Worm (Caenorhabditis elegans): ENCODE data around the gene math-7.

Gene math-7

DNA sequence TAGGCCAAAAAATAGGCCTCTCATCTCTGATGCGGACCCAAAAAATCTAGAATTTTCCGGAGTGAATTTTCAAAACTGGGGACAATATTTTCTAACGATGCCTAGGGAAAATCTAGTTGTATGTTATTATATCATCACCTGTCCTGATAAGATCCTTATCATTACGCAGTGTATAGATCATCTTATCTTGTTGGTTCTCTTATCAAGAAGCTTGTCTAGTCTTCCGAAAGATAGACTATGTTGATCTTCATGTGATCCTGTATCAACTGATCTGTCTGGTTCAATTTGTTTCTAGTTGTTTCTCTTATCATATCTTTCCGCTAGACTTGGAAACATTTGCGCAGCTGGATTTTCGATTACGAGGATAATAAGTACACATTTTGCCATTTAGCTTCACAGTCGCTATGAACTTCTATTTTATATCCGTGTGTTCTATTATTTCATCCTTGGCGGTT is 35.4 kb downstream of the math-7 start, which contains the start of gene C52E2.3:
TSS of gene C52E2.3 (plus strand) at position 405 of the 455 bp plus-strand sequence.
- TF ChIP-seq med-1 (GFP tag; optimal IDR thresholded peaks at IDR 0.05; ENCODE audit: insufficient read depth) (no peak), cog-1 (tag; optimal IDR thresholded peaks at IDR 0.05) (no peak), T22C8.4 (GFP tag; IDR thresholded peaks at IDR 0.05) (no peak), flt-1 (GFP tag; IDR thresholded peaks at IDR 0.05) (no peak), tab-1 (GFP tag; IDR thresholded peaks at IDR 0.05) (no peak), ztf-29 (GFP tag; IDR thresholded peaks at IDR 0.05) (no peak), ref-1 (GFP tag; conservative IDR thresholded peaks at IDR 0.05) (no peak), klf-2 (GFP tag; conservative IDR thresholded peaks at IDR 0.05) (no peak), ztf-23 (GFP tag; IDR thresholded peaks at IDR 0.05) (no peak)

ce11 chrII:1850299-1850698 is 36.0 kb downstream of the math-7 start, which contains the start of gene fbxb-96:
fbxb-96 (minus strand) TSS chrII:1850399.
- no peak for TF ChIP-seq T22C8.4 (GFP tag; IDR thresholded peaks at IDR 0.05)
- TF ChIP-seq ref-1 (GFP tag; conservative IDR thresholded peaks at IDR 0.05), result no peak
- no peak for TF ChIP-seq tab-1 (GFP tag; IDR thresholded peaks at IDR 0.05)
- no peak for TF ChIP-seq ztf-29 (GFP tag; IDR thresholded peaks at IDR 0.05)
- TF ChIP-seq flt-1 (GFP tag; IDR thresholded peaks at IDR 0.05), result no peak

DNA sequence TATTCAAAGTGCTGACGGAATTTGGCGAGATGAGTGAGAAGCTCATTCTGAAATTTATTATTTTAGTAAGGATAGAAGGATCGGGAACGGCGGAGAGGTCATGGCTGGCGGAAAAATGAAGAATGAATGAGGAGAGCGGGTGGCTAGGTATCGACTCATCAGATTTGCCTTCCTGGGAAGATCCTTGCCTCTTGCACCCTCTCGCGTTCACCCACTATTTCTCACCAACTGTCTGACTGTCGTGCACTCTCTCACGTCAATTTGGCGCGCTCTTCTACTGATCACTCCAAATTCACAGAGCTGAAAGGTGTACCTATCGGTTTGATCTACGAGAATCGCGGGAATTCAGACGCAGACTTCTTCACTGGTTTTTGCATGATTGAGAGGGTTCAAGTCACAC is 38.2 kb downstream of the math-7 start, which contains the start of gene fbxb-97:
TSS of gene fbxb-97 (minus strand) at position 53 of the 400 bp plus-strand sequence.
- TF ChIP-seq ztf-29 (GFP tag; IDR thresholded peaks at IDR 0.05), result no peak
- no peak for TF ChIP-seq flt-1 (GFP tag; IDR thresholded peaks at IDR 0.05)
- no peak for TF ChIP-seq klf-2 (GFP tag; conservative IDR thresholded peaks at IDR 0.05)
- TF ChIP-seq ztf-23 (GFP tag; IDR thresholded peaks at IDR 0.05), result no peak
- TF ChIP-seq T22C8.4 (GFP tag; IDR thresholded peaks at IDR 0.05), result no peak
- TF ChIP-seq tab-1 (GFP tag; IDR thresholded peaks at IDR 0.05), result no peak
- TF ChIP-seq med-1 (GFP tag; optimal IDR thresholded peaks at IDR 0.05; ENCODE audit: insufficient read depth), result no peak
- TF ChIP-seq ref-1 (GFP tag; conservative IDR thresholded peaks at IDR 0.05), result no peak
- TF ChIP-seq cog-1 (tag; optimal IDR thresholded peaks at IDR 0.05), result no peak

- TF ChIP-seq ztf-23 (GFP tag; IDR thresholded peaks at IDR 0.05) (no peak), ztf-29 (GFP tag; IDR thresholded peaks at IDR 0.05) (no peak)
Observed at ce11 chrII:1844552-1844951, 41.7 kb downstream of the math-7 start.

ce11 chrII:1842894-1843293 is 43.4 kb downstream of the math-7 start, which contains the start of the genes C52E2.5 and C52E2.4:
C52E2.5 (minus strand) TSS chrII:1842936.
C52E2.4 (plus strand) TSS chrII:1843145.
- TF ChIP-seq tab-1 (GFP tag; IDR thresholded peaks at IDR 0.05) (no peak), flt-1 (GFP tag; IDR thresholded peaks at IDR 0.05) (no peak), cog-1 (tag; optimal IDR thresholded peaks at IDR 0.05) (no peak), ref-1 (GFP tag; conservative IDR thresholded peaks at IDR 0.05) (no peak), ztf-23 (GFP tag; IDR thresholded peaks at IDR 0.05) (no peak), med-1 (GFP tag; optimal IDR thresholded peaks at IDR 0.05; ENCODE audit: insufficient read depth) (no peak), T22C8.4 (GFP tag; IDR thresholded peaks at IDR 0.05) (no peak), ztf-29 (GFP tag; IDR thresholded peaks at IDR 0.05) (no peak), klf-2 (GFP tag; conservative IDR thresholded peaks at IDR 0.05) (no peak)

- TF ChIP-seq T22C8.4 (GFP tag; IDR thresholded peaks at IDR 0.05) (no peak), ref-1 (GFP tag; conservative IDR thresholded peaks at IDR 0.05) (no peak), ztf-29 (GFP tag; IDR thresholded peaks at IDR 0.05) (no peak), cog-1 (tag; optimal IDR thresholded peaks at IDR 0.05) (no peak), med-1 (GFP tag; optimal IDR thresholded peaks at IDR 0.05; ENCODE audit: insufficient read depth) (no peak), klf-2 (GFP tag; conservative IDR thresholded peaks at IDR 0.05) (no peak), flt-1 (GFP tag; IDR thresholded peaks at IDR 0.05) (no peak), ztf-23 (GFP tag; IDR thresholded peaks at IDR 0.05) (no peak), tab-1 (GFP tag; IDR thresholded peaks at IDR 0.05) (no peak)
Observed at ce11 chrII:1836204-1836603, 50.1 kb downstream of the math-7 start, which contains the start of gene T08E11.1. T08E11.1 (plus strand) TSS chrII:1836504.

Measured in whole organism, midembryonic.